Fruit fly (Drosophila melanogaster): ENCODE data around the gene beat-Ia.

Gene beat-Ia

dm6 chr2L:16041727-16042126, 8.0 kb upstream of the beat-Ia start, which contains the start of the genes BicC and CG45084:
BicC (plus strand) TSS chr2L:16042047.
CG45084 (plus strand) TSS chr2L:16042047.
- TF ChIP-seq Crg-1 (GFP tag; optimal IDR thresholded peaks at IDR 0.05) (no peak), cic (GFP tag; optimal IDR thresholded peaks at IDR 0.05) (no peak), cnc (optimal IDR thresholded peaks at IDR 0.05) (no peak), ovo (GFP tag; optimal IDR thresholded peaks at IDR 0.05) (peak; percentile 93)

dm6 chr2L:16042385-16043071, 7.2 kb upstream of the beat-Ia start:
- TF ChIP-seq CG11617 (GFP tag; optimal IDR thresholded peaks at IDR 0.05): no peak
- TF ChIP-seq pad (GFP tag; optimal IDR thresholded peaks at IDR 0.05): peak; percentile 93
- no peak for TF ChIP-seq CG5204 (GFP tag; optimal IDR thresholded peaks at IDR 0.05)

dm6 chr2L:16094697-16095096, 44.9 kb downstream of the beat-Ia start, which contains the start of gene CG4891:
CG4891 (plus strand) TSS chr2L:16094997.
- TF ChIP-seq cic (GFP tag; optimal IDR thresholded peaks at IDR 0.05): no peak
- TF ChIP-seq CG7045 (GFP tag; optimal IDR thresholded peaks at IDR 0.05): no peak
- TF ChIP-seq Crg-1 (GFP tag; optimal IDR thresholded peaks at IDR 0.05): no peak
- TF ChIP-seq CG33017 (tag; optimal IDR thresholded peaks at IDR 0.05): no peak
- no peak for TF ChIP-seq toe (GFP tag; optimal IDR thresholded peaks at IDR 0.05)
- TF ChIP-seq bab1 (GFP tag; optimal IDR thresholded peaks at IDR 0.05): no peak
- no peak for TF ChIP-seq ovo (GFP tag; optimal IDR thresholded peaks at IDR 0.05)
- no peak for TF ChIP-seq Mnt (GFP tag; optimal IDR thresholded peaks at IDR 0.05)
- TF ChIP-seq CG12768 (GFP tag; optimal IDR thresholded peaks at IDR 0.05): no peak
- TF ChIP-seq Hr96 (GFP tag; optimal IDR thresholded peaks at IDR 0.05): no peak
- TF ChIP-seq pad (GFP tag; optimal IDR thresholded peaks at IDR 0.05): no peak
- no peak for TF ChIP-seq CG1620 (GFP tag; optimal IDR thresholded peaks at IDR 0.05)
- no peak for TF ChIP-seq CG11617 (GFP tag; optimal IDR thresholded peaks at IDR 0.05)
- no peak for TF ChIP-seq Clk (GFP tag; optimal IDR thresholded peaks at IDR 0.05)
- no peak for TF ChIP-seq cnc (optimal IDR thresholded peaks at IDR 0.05)
- no peak for TF ChIP-seq tj (GFP tag; optimal IDR thresholded peaks at IDR 0.05)
- no peak for TF ChIP-seq CG7101 (tag; optimal IDR thresholded peaks at IDR 0.05)
- TF ChIP-seq kay (GFP tag; ENCODE audit: borderline replicate concordance): no peak

Data from whole organism, adult.